Worm (Caenorhabditis elegans): ENCODE measurements around the gene Y43F8B.29.

DNA sequence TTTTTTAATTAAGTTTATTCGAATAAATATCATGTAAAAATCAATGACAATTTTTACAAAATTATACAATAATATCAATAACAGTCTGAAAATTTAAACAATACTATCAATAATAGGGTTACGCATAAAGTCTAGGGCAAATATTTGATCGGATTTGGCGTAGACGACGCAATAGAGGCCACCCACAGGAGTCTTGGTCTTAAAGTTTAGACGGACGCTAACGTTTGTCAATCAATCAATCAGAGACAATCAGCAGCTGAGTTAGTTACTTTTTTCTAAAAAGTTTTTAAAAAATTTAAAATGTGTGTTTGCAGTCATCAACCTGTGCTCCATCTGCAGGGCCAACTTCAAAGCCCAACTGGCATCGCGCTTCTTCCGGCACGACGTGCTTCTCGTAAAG, at the start of gene Y43F8B.29:
- no peak for TF ChIP-seq ztf-29 (GFP tag; IDR thresholded peaks at IDR 0.05)
- no peak for TF ChIP-seq flt-1 (GFP tag; IDR thresholded peaks at IDR 0.05)
- no peak for TF ChIP-seq ztf-23 (GFP tag; IDR thresholded peaks at IDR 0.05)
